Worm (Caenorhabditis elegans): ENCODE data around the gene nhr-167.

nhr-167 gene

ce11 chrX:11982065-11982464 lies at the start of gene nhr-167:
Gene nhr-167, minus strand, starts transcription at chrX:11982085.
- TF ChIP-seq pqm-1 (tag; optimal IDR thresholded peaks at IDR 0.05) (no peak), ceh-82 (tag; optimal IDR thresholded peaks at IDR 0.05) (no peak), nhr-42 (GFP tag; IDR thresholded peaks at IDR 0.05) (no peak), Y5F2A.4 (GFP tag; optimal IDR thresholded peaks at IDR 0.05) (no peak), F10B5.3 (tag; optimal IDR thresholded peaks at IDR 0.05) (no peak), mxl-2 (GFP tag; conservative IDR thresholded peaks at IDR 0.05) (no peak), ceh-44 (GFP tag; IDR thresholded peaks at IDR 0.05) (no peak), vab-7 (GFP tag; IDR thresholded peaks at IDR 0.05) (no peak)

- TF ChIP-seq lin-1 (GFP tag; IDR thresholded peaks at IDR 0.05) (no peak), lin-38 (GFP tag; IDR thresholded peaks at IDR 0.05) (no peak), fkh-10 (GFP tag; optimal IDR thresholded peaks at IDR 0.05) (peak; percentile 67)
These were observed 43.3 kb upstream of the nhr-167 start, which contains the start of gene B0198.2 for ce11 chrX:12025070-12025789. Gene B0198.2, plus strand, starts transcription at chrX:12025739.

ce11 chrX:12022496-12022895 lies 40.6 kb upstream of the nhr-167 start:
- TF ChIP-seq unc-62 (GFP tag; optimal IDR thresholded peaks at IDR 0.05 in 1 of 2): peak in 1 of 2 experiments; percentile 27
- no peak for TF ChIP-seq unc-62 (tag; optimal IDR thresholded peaks at IDR 0.05)
- no peak for TF ChIP-seq spr-3 (GFP tag; optimal IDR thresholded peaks at IDR 0.05)

ce11 chrX:12021446-12021845 lies 39.6 kb upstream of the nhr-167 start:
- 0 out of 2 replicates have a peak, but pooled peaks have one; percentile 18 for TF ChIP-seq dmd-6 (GFP tag; IDR thresholded peaks at IDR 0.05)
- no peak for TF ChIP-seq nhr-77 (tag; optimal IDR thresholded peaks at IDR 0.05)
- peak; percentile 36 for TF ChIP-seq fkh-10 (GFP tag; optimal IDR thresholded peaks at IDR 0.05)
- TF ChIP-seq daf-16 (GFP tag; optimal IDR thresholded peaks at IDR 0.05): no peak
- no peak for TF ChIP-seq daf-16 (tag; optimal IDR thresholded peaks at IDR 0.05)
- TF ChIP-seq mdl-1 (tag; optimal IDR thresholded peaks at IDR 0.05): no peak
- TF ChIP-seq attf-4 (tag; optimal IDR thresholded peaks at IDR 0.05): no peak
- no peak for TF ChIP-seq spr-1 (tag; optimal IDR thresholded peaks at IDR 0.05)
- no peak for TF ChIP-seq lin-39 (tag; optimal IDR thresholded peaks at IDR 0.05)
- TF ChIP-seq F44E2.7 (GFP tag; IDR thresholded peaks at IDR 0.05): 0 out of 2 replicates have a peak, but pooled peaks have one; percentile 16
- no peak for TF ChIP-seq jun-1 (tag; optimal IDR thresholded peaks at IDR 0.05)
- TF ChIP-seq aly-2 (tag; optimal IDR thresholded peaks at IDR 0.05): no peak

ce11 chrX:12017908-12018479 lies 36.1 kb upstream of the nhr-167 start, which contains the start of the genes nmat-1 and ucr-2.1:
Gene nmat-1, minus strand, starts transcription at chrX:12018043.
Gene ucr-2.1, plus strand, starts transcription at chrX:12018429.
- TF ChIP-seq ceh-32 (tag; optimal IDR thresholded peaks at IDR 0.05; ENCODE audit: poor library complexity) (no peak), ceh-44 (GFP tag; IDR thresholded peaks at IDR 0.05) (no peak), fkh-10 (GFP tag; optimal IDR thresholded peaks at IDR 0.05) (no peak), madf-5 (GFP tag; IDR thresholded peaks at IDR 0.05) (no peak), snpc-4 (tag; optimal IDR thresholded peaks at IDR 0.05) (no peak), nhr-41 (GFP tag; IDR thresholded peaks at IDR 0.05) (0 out of 2 replicates have a peak, but pooled peaks have one; percentile 19), unc-62 (GFP tag; optimal IDR thresholded peaks at IDR 0.05 in 1 of 2) (peak in 1 of 2 experiments; percentile 31), unc-62 (tag; optimal IDR thresholded peaks at IDR 0.05) (no peak), zip-11 (GFP tag; IDR thresholded peaks at IDR 0.05) (no peak), nhr-111 (GFP tag; optimal IDR thresholded peaks at IDR 0.05) (no peak), jun-1 (tag; optimal IDR thresholded peaks at IDR 0.05) (no peak), dpl-1 (GFP tag; optimal IDR thresholded peaks at IDR 0.05) (peak; percentile 69), ceh-62 (tag; optimal IDR thresholded peaks at IDR 0.05) (no peak), nhr-77 (tag; optimal IDR thresholded peaks at IDR 0.05) (peak; percentile 87), unc-130 (GFP tag; optimal IDR thresholded peaks at IDR 0.05) (no peak), ama-1 (optimal IDR thresholded peaks at IDR 0.05) (no peak), ztf-7 (tag; optimal IDR thresholded peaks at IDR 0.05) (peak; percentile 35), aha-1 (tag) (peak; percentile 100), tag-97 (GFP tag; IDR thresholded peaks at IDR 0.05) (no peak), lin-13 (GFP tag; optimal IDR thresholded peaks at IDR 0.05) (peak; percentile 65), ceh-20 (GFP tag; IDR thresholded peaks at IDR 0.05) (no peak), attf-4 (tag; optimal IDR thresholded peaks at IDR 0.05) (no peak), daf-16 (GFP tag; optimal IDR thresholded peaks at IDR 0.05) (peak; percentile 56 to 57), daf-16 (tag; optimal IDR thresholded peaks at IDR 0.05) (peak; percentile 87), D1046.2 (GFP tag; IDR thresholded peaks at IDR 0.05) (no peak), R02D3.7 (tag; optimal IDR thresholded peaks at IDR 0.05) (no peak), cey-2 (tag; optimal IDR thresholded peaks at IDR 0.05; ENCODE audit: borderline replicate concordance, insufficient read depth) (no peak), spr-3 (GFP tag; optimal IDR thresholded peaks at IDR 0.05) (peak; percentile 30)
